Worm (Caenorhabditis elegans) whole organism, L1 larva: Measurements from ENCODE around the gene F26A1.3.

ENCODE experiments used
- ama-1 ChIP-seq: fragments of 150-350 bp; optimal IDR thresholded peaks from 2 replicates; lab custom pipeline; 2014
- ceh-63 ChIP-seq: fragments of 200-800 bp; sonication (Bioruptor generic); optimal IDR thresholded peaks from 2 replicates; lab custom pipeline; 2018; ENCODE audit warnings: mild to moderate bottlenecking, missing genetic modification characterization, missing compliant biosample characterization
- lir-3 ChIP-seq: sonication (generic microtip); optimal IDR thresholded peaks from 2 replicates; lab custom pipeline; 2016; ENCODE audit warnings: mild to moderate bottlenecking, missing genetic modification characterization, moderate library complexity, missing compliant biosample characterization; ENCODE audit not compliant: poor library complexity
- pqm-1 ChIP-seq: sonication (generic microtip); optimal IDR thresholded peaks from 3 replicates; lab custom pipeline; 2017; ENCODE audit warnings: missing biosample characterization, missing genetic modification characterization
- skn-1 ChIP-seq: fragments of 150-350 bp; optimal IDR thresholded peaks from 2 replicates; lab custom pipeline; 2014; ENCODE audit warnings: missing biosample characterization, missing genetic modification characterization
- unc-62 ChIP-seq: fragments of 150-350 bp; optimal IDR thresholded peaks from 2 replicates; lab custom pipeline; 2014; ENCODE audit warnings: missing biosample characterization, missing genetic modification reagents, missing genetic modification characterization

DNA sequence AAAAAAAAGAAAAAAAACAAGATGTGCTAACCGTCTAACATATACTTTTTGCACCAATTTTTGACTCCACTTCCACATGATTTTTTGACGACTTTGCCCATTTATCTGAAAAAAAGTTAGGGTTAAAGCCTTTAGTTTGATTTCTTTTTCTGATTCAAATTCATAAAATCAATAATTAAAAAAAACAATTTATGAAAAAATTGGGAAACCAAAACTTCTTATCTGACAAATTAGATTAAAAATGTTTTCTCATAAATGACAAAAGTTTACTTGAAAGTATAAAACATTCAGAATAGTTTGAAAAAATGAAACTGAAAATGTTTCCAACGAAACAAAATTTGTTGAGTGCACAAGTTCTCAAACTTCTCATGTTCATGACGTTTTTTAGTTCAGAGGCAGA, 6.9 kb upstream of the F26A1.3 start, which contains the start of gene F26A1.7:
- TF ChIP-seq ama-1 (no peak), skn-1 (tag; lab: Kevin White, UChicago) (no peak), unc-62 (GFP tag; lab: Kevin White, UChicago) (no peak), pqm-1 (no peak), lir-3 (no peak), ceh-63 (GFP tag; lab: Kevin White, UChicago) (no peak)
